Fruit fly (Drosophila melanogaster) S2 (cell line): Measurements from ENCODE around the gene Argk2.

Experiments
- CG8478 ChIP-seq: fragments of >200 bp; optimal IDR thresholded peaks from 2 replicates; lab custom pipeline; 2018
- CTCF ChIP-seq, 2 experiments: fragments of >200 bp; optimal IDR thresholded peaks; 2 replicates each; lab custom pipeline; 2018

dm6 chr3L:9039189-9039588, 8.1 kb upstream of the Argk2 start:
- TF ChIP-seq CG8478 (lab: Kevin White, UChicago) (no peak), CTCF (optimal IDR thresholded peaks at IDR 0.05; lab: Kevin White, UChicago) (no peak)
